Worm (Caenorhabditis elegans) whole organism, midembryonic: ENCODE results near the gene K07F5.7.

Experiments
- T22C8.4 ChIP-seq: fragments of 200-800 bp; sonication (Bioruptor generic); IDR thresholded peaks from 2 replicates; pipeline ENCODE4 v1.3.6; 2022; ENCODE audit warnings: missing genetic modification characterization, missing compliant biosample characterization
- cog-1 ChIP-seq: sonication (generic microtip); optimal IDR thresholded peaks from 2 replicates; lab custom pipeline; 2016; ENCODE audit warnings: missing genetic modification characterization, missing compliant biosample characterization
- flt-1 ChIP-seq: fragments of 200-800 bp; sonication (Bioruptor generic); IDR thresholded peaks from 2 replicates; pipeline ENCODE4 v1.3.6; 2022; ENCODE audit warnings: missing genetic modification characterization, missing compliant biosample characterization
- klf-2 ChIP-seq: fragments of 200-800 bp; sonication (Bioruptor generic); conservative IDR thresholded peaks from 2 replicates; pipeline ENCODE4 v1.3.6; 2022; ENCODE audit warnings: missing genetic modification reagents, missing genetic modification characterization, missing compliant biosample characterization
- med-1 ChIP-seq: sonication (generic microtip); optimal IDR thresholded peaks from 2 replicates; lab custom pipeline; 2017; ENCODE audit warnings: missing genetic modification characterization, mild to moderate bottlenecking, missing compliant biosample characterization, antibody characterized with exemption, missing genetic modification reagents; ENCODE audit not compliant: insufficient read depth
- ref-1 ChIP-seq: fragments of 200-800 bp; sonication (Bioruptor generic); conservative IDR thresholded peaks from 2 replicates; pipeline ENCODE4 v1.3.6; 2022; ENCODE audit warnings: missing genetic modification reagents, missing genetic modification characterization, missing compliant biosample characterization
- tab-1 ChIP-seq: fragments of 200-800 bp; sonication (Bioruptor generic); IDR thresholded peaks from 2 replicates; pipeline ENCODE4 v1.3.6; 2022; ENCODE audit warnings: missing genetic modification characterization, missing compliant biosample characterization
- ztf-23 ChIP-seq: fragments of 200-800 bp; sonication (Bioruptor generic); IDR thresholded peaks from 2 replicates; pipeline ENCODE4 v1.3.6; 2022; ENCODE audit warnings: missing genetic modification reagents, missing genetic modification characterization, missing compliant biosample characterization
- ztf-29 ChIP-seq: fragments of 200-800 bp; sonication (Bioruptor generic); IDR thresholded peaks from 2 replicates; pipeline ENCODE4 v1.3.6; 2022; ENCODE audit warnings: missing genetic modification reagents, missing genetic modification characterization, missing compliant biosample characterization

The K07F5.7 gene

ce11 chrIV:9815432-9815831 is 32.5 kb downstream of the K07F5.7 start, which contains the start of gene egl-20:
Gene egl-20 (minus strand): TSS chrIV:9815532.
- no peak for TF ChIP-seq T22C8.4 (GFP tag; lab: Robert Waterston, UW)
- no peak for TF ChIP-seq ztf-23 (GFP tag; lab: Robert Waterston, UW)
- no peak for TF ChIP-seq cog-1 (tag; lab: Kevin White, UChicago)
- no peak for TF ChIP-seq ref-1 (GFP tag; lab: Robert Waterston, UW)
- no peak for TF ChIP-seq klf-2
- no peak for TF ChIP-seq flt-1
- TF ChIP-seq tab-1 = no peak

- TF ChIP-seq ztf-23 (GFP tag; lab: Robert Waterston, UW) (no peak), ref-1 (GFP tag; lab: Robert Waterston, UW) (no peak), cog-1 (tag; lab: Kevin White, UChicago) (no peak), tab-1 (no peak), med-1 (GFP tag; lab: Kevin White, UChicago) (no peak), flt-1 (no peak), T22C8.4 (GFP tag; lab: Robert Waterston, UW) (no peak), klf-2 (no peak), ztf-29 (GFP tag; lab: Robert Waterston, UW) (no peak)
Observed at ce11 chrIV:9811487-9811886, 36.5 kb downstream of the K07F5.7 start.

ce11 chrIV:9810633-9811032 is 37.3 kb downstream of the K07F5.7 start, which contains the start of gene dct-15:
Gene dct-15 (minus strand): TSS chrIV:9810733.
- TF ChIP-seq cog-1 (tag; lab: Kevin White, UChicago) = no peak
- no peak for TF ChIP-seq T22C8.4 (GFP tag; lab: Robert Waterston, UW)
- no peak for TF ChIP-seq ref-1 (GFP tag; lab: Robert Waterston, UW)
- no peak for TF ChIP-seq ztf-29 (GFP tag; lab: Robert Waterston, UW)
- no peak for TF ChIP-seq flt-1
- no peak for TF ChIP-seq klf-2
- no peak for TF ChIP-seq ztf-23 (GFP tag; lab: Robert Waterston, UW)

- no peak for TF ChIP-seq med-1 (GFP tag; lab: Kevin White, UChicago)
- no peak for TF ChIP-seq ztf-29 (GFP tag; lab: Robert Waterston, UW)
- TF ChIP-seq ztf-23 (GFP tag; lab: Robert Waterston, UW) = no peak
- no peak for TF ChIP-seq tab-1
- TF ChIP-seq T22C8.4 (GFP tag; lab: Robert Waterston, UW) = no peak
- no peak for TF ChIP-seq klf-2
- TF ChIP-seq flt-1 = no peak
- TF ChIP-seq ref-1 (GFP tag; lab: Robert Waterston, UW) = no peak
- TF ChIP-seq cog-1 (tag; lab: Kevin White, UChicago) = no peak
Observed at ce11 chrIV:9803544-9803943, 44.4 kb downstream of the K07F5.7 start.

- TF ChIP-seq ztf-23 (GFP tag; lab: Robert Waterston, UW) (no peak), ztf-29 (GFP tag; lab: Robert Waterston, UW) (no peak), tab-1 (no peak), cog-1 (tag; lab: Kevin White, UChicago) (no peak), T22C8.4 (GFP tag; lab: Robert Waterston, UW) (no peak), ref-1 (GFP tag; lab: Robert Waterston, UW) (no peak), klf-2 (no peak), med-1 (GFP tag; lab: Kevin White, UChicago) (no peak), flt-1 (no peak)
Observed at ce11 chrIV:9802711-9803110, 45.3 kb downstream of the K07F5.7 start, which contains the start of gene fat-3. Gene fat-3 (plus strand): TSS chrIV:9803023.

- no peak for TF ChIP-seq tab-1
- TF ChIP-seq ztf-23 (GFP tag; lab: Robert Waterston, UW) = no peak
- TF ChIP-seq flt-1 = no peak
- no peak for TF ChIP-seq ref-1 (GFP tag; lab: Robert Waterston, UW)
- no peak for TF ChIP-seq klf-2
- no peak for TF ChIP-seq cog-1 (tag; lab: Kevin White, UChicago)
Observed at ce11 chrIV:9801418-9801817, 46.6 kb downstream of the K07F5.7 start.

ce11 chrIV:9799664-9800063 is 48.3 kb downstream of the K07F5.7 start:
- TF ChIP-seq klf-2 (no peak), ref-1 (GFP tag; lab: Robert Waterston, UW) (no peak), med-1 (GFP tag; lab: Kevin White, UChicago) (no peak), ztf-29 (GFP tag; lab: Robert Waterston, UW) (no peak), flt-1 (no peak), T22C8.4 (GFP tag; lab: Robert Waterston, UW) (no peak), cog-1 (tag; lab: Kevin White, UChicago) (no peak), ztf-23 (GFP tag; lab: Robert Waterston, UW) (no peak), tab-1 (no peak)

ce11 chrIV:9799129-9799528 is 48.8 kb downstream of the K07F5.7 start, which contains the start of gene fat-4:
Gene fat-4 (plus strand): TSS chrIV:9799429.
- no peak for TF ChIP-seq tab-1
- no peak for TF ChIP-seq cog-1 (tag; lab: Kevin White, UChicago)
- TF ChIP-seq med-1 (GFP tag; lab: Kevin White, UChicago) = no peak
- no peak for TF ChIP-seq ztf-29 (GFP tag; lab: Robert Waterston, UW)
- no peak for TF ChIP-seq klf-2
- TF ChIP-seq flt-1 = no peak
- no peak for TF ChIP-seq ztf-23 (GFP tag; lab: Robert Waterston, UW)
- TF ChIP-seq ref-1 (GFP tag; lab: Robert Waterston, UW) = no peak
- TF ChIP-seq T22C8.4 (GFP tag; lab: Robert Waterston, UW) = no peak

- TF ChIP-seq ref-1 (GFP tag; lab: Robert Waterston, UW) = no peak
- no peak for TF ChIP-seq cog-1 (tag; lab: Kevin White, UChicago)
Observed at ce11 chrIV:9798307-9798706, 49.7 kb downstream of the K07F5.7 start.
